Worm (Caenorhabditis elegans) whole organism, late embryonic: Measurements from ENCODE around the gene Y45G5AM.3.

ENCODE experiments used
- ceh-45 ChIP-seq: fragments of 200-800 bp; sonication (Bioruptor generic); IDR thresholded peaks from 2 replicates; pipeline ENCODE4 v1.3.6; 2022; ENCODE audit warnings: missing genetic modification reagents, missing genetic modification characterization, missing compliant biosample characterization
- dve-1 ChIP-seq: sonication (generic microtip); optimal IDR thresholded peaks from 2 replicates; lab custom pipeline; 2017; ENCODE audit warnings: antibody characterized with exemption, mild to moderate bottlenecking, missing genetic modification characterization, missing compliant biosample characterization

- TF ChIP-seq ceh-45 (GFP tag; lab: Robert Waterston, UW): no peak
- TF ChIP-seq dve-1: no peak
Observed at ce11 chrV:4181272-4181671, 16.9 kb downstream of the Y45G5AM.3 start.
